Worm (Caenorhabditis elegans): ENCODE measurements around the gene glb-6.

DNA sequence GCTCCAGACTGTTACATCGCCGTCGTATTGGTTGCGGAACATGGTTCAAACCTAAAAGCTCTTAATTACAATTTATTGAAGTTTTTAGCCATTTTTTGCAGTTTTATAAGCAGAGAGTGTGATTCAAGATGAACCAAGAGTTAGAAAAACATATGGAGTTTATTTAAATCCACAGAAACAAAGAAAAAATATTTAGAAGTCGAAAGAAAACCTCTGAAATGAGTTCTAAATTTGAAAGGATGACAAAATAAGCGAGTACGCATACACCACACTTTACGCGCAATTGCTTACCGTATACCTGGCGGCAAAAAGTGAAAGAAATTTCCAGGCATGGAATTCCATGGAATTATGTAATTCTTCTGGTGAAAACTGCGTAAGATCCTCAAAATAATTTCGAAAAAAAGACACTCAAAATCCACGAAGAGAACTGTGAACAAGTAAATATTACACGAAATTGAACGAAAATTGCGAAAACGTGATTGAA, 14.0 kb upstream of the glb-6 start, which contains the start of gene pas-6:
- TF ChIP-seq F13H6.1 (tag; optimal IDR thresholded peaks at IDR 0.05) (no peak), dmd-4 (tag; optimal IDR thresholded peaks at IDR 0.05; ENCODE audit: borderline replicate concordance) (no peak), nhr-11 (tag; optimal IDR thresholded peaks at IDR 0.05) (no peak)
